Worm (Caenorhabditis elegans) whole organism, dauer: ENCODE data around the gene R07E5.17.

ENCODE experiments used
- unc-62 ChIP-seq: sonication (generic microtip); optimal IDR thresholded peaks from 2 replicates; lab custom pipeline; 2017; ENCODE audit warnings: missing biosample characterization, missing genetic modification reagents, missing genetic modification characterization

The R07E5.17 gene

DNA sequence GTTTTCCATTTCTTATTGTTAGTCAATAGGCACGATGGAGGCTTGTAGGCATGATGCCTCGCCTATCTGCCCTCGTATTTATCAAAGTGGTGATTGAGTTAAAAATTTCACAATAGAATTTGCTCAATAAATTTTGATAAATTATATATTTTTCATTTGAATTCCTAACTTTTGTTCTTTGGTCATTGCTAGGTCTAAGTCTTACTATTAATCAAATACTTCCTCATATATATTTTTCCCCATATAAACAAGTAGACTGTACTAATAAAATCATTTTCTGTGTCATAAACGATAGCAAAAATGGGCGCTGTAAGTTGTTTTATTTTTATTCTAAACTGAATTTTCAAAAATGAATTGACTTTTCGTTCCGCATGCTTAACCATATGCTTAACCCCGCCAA, 19.7 kb downstream of the R07E5.17 start, which contains the start of gene pals-28:
TSS of gene pals-28 (plus strand) at position 301 of the 400 bp plus-strand sequence.
- no peak for TF ChIP-seq unc-62 (GFP tag; lab: Kevin White, UChicago)

DNA sequence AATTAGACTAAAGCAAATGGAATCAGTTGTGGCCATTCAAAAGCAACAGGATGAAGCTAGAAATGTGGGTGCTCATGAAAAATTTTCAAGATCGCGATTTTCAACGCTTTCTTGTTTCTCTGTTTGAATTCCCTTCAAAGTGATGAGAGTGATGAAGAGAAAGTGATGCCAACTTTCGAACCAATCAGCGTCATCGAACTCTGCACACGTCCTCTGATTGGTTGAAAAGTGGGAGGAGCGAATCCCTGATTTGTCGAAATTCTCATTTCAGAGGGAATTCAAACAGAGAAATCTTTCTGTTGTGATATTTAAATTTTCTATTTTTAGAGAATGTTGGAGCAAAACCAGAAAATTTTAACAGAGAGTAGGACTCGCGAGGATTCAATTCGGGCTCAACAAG, 22.1 kb downstream of the R07E5.17 start:
- TF ChIP-seq unc-62 (GFP tag; lab: Kevin White, UChicago): no peak

DNA sequence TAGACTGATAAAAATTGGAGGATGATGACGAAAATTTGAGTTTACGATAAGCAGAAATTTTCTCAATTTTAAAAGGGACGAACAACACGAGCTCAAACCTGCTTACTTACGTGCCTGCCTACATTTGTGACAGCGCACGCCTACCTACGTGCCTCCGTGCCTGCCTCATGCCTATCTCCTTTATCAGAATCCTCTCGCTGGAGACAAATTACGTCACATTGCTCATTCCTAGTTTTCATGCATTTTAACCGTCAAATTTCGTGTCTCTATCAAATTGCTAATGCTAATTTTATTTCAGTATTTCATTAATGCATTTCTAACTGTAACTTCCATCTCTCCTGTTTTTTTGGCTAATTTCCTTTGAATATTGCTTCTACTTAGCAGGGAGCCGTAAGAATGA, 22.9 kb downstream of the R07E5.17 start, which contains the start of gene pals-27:
TSS of gene pals-27 (plus strand) at position 301 of the 400 bp plus-strand sequence.
- no peak for TF ChIP-seq unc-62 (GFP tag; lab: Kevin White, UChicago)

DNA sequence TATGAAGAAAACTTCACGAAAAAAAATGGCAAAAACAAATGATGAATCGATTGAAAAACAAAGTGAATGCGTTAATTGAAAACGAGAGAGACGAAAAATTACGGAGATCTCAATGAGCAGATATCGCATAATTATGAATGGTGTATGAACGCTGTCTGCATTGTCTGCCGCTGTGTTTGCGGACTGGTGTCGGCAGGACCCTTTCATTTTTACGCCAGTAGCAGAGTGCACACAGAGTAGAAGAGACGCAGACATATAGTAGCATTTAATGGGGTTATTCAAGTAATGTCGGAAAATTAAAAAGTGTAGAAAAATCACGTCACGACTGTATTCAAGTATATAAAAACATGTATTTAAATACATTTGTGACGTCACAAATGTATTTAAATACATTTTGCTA, 23.4 kb downstream of the R07E5.17 start:
- no peak for TF ChIP-seq unc-62 (GFP tag; lab: Kevin White, UChicago)

DNA sequence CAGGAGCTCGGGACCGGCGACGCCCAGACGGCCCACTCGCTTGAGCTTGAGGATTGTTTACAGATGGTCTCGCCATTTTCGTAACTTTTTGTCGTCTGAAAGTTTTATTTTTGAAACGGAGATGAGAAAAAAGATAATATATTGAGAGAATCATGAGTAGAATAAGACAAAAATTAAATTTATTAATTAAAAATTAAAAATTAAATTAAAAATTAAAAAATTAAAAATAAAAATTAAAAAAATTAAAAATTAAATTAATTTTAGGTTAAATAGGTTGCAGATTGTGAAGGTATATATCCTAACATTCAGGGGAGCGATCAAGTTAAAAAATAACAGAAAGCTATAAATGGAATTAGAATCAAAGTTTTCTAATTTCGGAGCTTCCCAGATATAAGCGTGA, 24.5 kb downstream of the R07E5.17 start, which contains the start of gene B0284.3:
TSS of gene B0284.3 (minus strand) at position 101 of the 400 bp plus-strand sequence.
- no peak for TF ChIP-seq unc-62 (GFP tag; lab: Kevin White, UChicago)

DNA sequence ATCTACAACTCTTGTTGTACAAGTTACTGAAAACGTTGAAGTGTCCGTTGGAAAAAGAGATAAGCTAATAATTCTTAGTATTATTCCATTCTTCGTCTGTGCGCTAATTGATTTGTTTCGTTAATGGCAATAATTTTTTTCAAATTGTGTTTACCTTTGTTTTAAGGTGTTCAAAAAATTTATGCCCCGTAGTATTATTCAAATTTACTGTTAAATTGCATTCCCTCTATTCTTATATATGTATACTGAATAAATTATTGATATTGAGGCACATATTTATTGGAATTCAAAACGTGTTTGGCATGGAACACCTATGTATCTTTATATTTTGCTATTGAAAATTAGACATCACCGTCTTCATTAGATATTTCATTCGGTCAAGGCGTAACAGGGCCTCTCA, 29.4 kb downstream of the R07E5.17 start, which contains the start of gene pals-26:
TSS of gene pals-26 (plus strand) at position 301 of the 400 bp plus-strand sequence.
- TF ChIP-seq unc-62 (GFP tag; lab: Kevin White, UChicago): no peak

DNA sequence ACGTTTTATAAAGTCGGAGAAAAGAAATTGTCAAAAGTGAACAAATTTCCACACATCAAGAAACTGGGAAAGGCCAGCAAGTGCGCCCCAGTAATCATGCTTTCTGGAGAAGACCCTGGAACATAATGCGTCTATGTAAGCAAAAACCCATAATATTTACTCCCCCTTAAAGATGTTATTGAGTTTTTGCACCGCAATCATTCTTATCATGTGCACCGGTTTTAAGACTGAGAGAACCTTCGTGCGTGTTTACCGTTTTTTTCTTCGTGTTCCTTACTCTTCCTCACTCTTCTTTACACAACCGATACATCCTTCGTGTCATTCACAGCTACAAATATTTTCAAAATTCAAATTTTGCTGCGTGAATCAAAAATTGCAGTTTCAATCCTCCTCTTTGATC, 31.3 kb downstream of the R07E5.17 start:
- no peak for TF ChIP-seq unc-62 (GFP tag; lab: Kevin White, UChicago)

DNA sequence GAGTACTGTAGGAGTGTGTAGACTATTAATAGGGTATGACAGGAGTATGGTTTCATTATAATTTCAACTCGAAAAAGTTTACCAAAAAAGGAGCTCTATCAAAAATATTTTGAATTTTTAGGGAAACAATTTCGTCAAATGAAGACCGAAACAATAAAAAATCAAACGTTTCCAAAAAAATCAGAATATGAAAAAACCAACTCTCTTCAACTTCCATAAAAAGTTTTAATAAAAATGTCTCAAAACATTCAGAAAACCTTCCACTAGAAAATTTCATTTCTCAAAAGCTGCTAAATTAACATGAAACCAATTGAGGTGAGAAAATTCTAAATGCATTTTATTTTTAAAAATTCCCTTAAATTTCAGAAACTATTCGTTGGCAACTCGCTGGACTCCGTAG, 33.7 kb downstream of the R07E5.17 start, which contains the start of gene ckb-3:
TSS of gene ckb-3 (plus strand) at position 301 of the 400 bp plus-strand sequence.
- no peak for TF ChIP-seq unc-62 (GFP tag; lab: Kevin White, UChicago)

DNA sequence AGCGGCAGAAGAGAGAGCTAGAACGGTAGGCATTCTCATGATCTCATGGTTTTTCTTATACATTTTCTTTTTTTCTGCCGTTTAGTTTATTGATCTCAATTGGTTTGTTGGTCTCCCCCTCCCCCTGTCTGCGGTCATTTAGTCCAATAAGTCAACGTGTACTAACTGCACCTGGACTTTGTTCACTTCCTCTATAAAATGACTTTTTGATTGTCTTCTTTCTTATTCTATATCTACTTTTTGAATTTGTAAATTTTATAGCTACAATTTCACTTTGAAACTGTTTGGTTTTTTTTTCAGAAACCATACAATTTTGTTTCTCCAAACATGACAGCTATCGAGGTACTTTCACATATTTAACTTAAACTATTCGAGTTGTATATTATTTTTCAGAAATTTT, 36.6 kb downstream of the R07E5.17 start, which contains the start of gene ckb-2:
TSS of gene ckb-2 (plus strand) at position 301 of the 400 bp plus-strand sequence.
- no peak for TF ChIP-seq unc-62 (GFP tag; lab: Kevin White, UChicago)

DNA sequence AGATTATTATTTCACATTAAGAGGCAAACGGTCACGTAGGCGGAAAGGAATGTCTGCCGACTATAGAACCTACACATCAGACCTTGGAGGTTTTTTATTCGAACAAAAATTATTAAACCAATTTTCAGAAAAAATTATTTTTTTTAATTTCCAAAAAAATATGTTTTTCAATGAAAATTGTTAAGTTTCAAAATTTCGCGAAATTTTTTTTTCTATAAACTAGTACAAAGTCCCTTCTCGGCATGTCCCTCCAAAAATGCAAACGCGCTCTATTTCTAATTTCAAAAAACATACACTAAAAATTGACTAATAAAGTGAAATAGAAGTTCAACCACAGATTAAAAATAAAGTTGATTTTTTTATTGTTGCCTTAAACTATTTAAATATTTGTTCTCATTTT, 39.3 kb downstream of the R07E5.17 start, which contains the start of gene ckb-1:
TSS of gene ckb-1 (plus strand) at position 301 of the 400 bp plus-strand sequence.
- no peak for TF ChIP-seq unc-62 (GFP tag; lab: Kevin White, UChicago)

DNA sequence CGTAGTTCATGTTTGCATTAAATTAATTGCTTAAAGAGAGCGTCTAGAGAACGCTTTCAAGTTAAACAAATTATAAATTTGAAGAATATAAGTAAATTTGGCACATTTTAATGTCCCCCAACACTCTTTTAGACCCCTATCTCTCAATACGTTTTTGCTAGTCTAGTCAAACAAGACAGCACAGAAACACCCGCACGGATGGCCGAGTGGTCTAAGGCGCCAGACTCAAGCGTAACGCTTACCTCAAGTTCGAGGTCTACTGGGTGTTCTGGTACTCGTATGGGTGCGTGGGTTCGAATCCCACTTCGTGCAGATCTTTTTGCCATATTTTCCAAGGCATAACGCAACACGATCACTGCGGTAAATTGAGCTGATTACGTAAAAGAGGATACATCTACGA, 41.9 kb downstream of the R07E5.17 start:
- TF ChIP-seq unc-62 (GFP tag; lab: Kevin White, UChicago): no peak

DNA sequence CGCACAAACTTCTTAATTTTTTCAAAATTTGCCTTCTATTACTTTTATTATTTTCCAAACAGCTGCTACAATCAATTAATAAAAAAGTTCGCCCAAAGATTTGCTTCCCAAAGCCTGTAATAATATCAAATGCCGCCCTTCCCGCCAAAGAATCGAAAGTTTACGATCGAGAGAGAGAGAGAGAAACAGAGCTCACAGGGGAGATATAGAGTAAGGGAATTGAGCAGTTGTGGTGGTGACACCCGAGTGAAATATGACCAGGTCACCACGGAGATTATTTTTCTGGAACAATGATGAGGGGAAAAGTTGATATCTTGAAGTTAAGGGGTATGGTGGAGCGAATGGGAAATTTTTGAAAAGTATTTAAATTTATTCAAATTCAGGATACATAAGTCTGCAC, 44.3 kb downstream of the R07E5.17 start:
- no peak for TF ChIP-seq unc-62 (GFP tag; lab: Kevin White, UChicago)

DNA sequence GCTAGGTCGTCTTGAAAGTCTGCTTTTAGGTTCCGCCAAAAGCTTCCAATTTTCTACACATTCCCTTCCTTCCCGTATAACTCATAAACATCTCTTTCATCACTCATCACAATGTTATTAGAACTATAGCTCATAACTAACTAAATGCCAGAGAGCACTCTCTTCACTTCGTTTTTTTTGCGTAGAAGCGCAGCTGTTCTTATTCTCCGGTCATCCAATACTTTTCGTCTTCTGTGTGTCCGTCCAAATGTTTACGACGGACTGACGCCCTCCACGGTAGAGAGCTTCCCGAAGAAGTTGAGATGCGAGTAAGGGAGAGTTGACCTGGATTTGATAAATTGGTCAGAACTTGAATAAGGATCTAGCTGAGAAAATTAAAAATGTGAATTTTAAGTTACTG, 45.0 kb downstream of the R07E5.17 start:
- no peak for TF ChIP-seq unc-62 (GFP tag; lab: Kevin White, UChicago)

DNA sequence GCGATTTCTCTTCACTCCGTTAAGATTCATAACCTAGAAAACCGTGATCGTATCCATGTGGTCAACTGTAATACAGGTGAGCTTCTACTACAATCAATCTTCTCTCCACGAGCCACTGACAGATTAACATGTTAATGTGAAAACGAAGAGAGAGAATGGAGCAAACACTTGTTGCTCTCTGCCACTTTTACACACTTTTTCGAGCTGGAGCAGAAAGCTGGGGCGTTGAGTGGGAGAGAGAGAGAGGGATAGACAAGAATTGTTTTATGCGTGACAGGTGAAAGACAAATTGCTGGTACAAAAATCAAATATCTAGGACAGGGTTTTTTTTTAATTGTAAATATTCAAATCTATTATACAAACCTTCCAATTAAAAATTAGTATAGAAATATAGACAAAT, 45.9 kb downstream of the R07E5.17 start:
- no peak for TF ChIP-seq unc-62 (GFP tag; lab: Kevin White, UChicago)

DNA sequence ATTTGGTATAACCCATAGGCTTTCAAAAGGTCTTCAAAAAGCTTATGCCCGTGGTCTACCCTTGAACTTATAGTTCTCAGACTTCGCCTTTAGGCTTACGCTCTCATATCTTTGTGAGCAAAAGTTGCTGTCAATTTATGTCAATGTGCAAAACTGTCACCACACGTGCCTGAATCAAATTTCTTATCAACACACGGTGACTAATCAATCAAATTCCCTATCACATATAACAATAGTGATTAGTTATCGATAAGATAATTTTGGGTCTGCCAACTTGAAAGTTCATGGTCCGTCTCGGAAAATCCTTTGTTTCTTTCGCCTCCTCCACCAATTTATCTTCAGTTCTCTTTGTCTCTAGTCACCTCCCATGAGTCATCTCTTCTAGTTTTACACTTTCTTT, 46.8 kb downstream of the R07E5.17 start:
- TF ChIP-seq unc-62 (GFP tag; lab: Kevin White, UChicago): no peak

DNA sequence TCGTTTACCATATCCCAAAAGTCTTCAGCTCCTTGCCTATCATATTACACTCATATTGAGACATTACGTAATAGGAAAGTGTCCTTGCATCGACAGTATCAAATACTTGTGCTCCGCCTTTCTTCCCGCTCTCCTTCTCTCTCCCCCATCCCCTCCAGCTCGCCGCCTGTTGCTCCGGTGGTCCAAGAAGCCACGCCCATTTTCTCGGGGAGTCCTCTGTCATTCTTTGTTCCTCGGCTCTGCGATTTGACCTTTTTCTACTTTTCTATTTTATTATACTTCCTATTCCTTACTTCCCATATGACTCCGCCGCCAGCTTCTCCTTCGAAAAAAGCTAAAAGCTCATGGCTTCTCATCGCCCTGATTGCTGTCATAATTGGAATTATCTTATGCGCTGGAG, 47.9 kb downstream of the R07E5.17 start, which contains the start of gene mnp-1:
TSS of gene mnp-1 (plus strand) at position 211 of the 400 bp plus-strand sequence.
- TF ChIP-seq unc-62 (GFP tag; lab: Kevin White, UChicago): no peak
